Worm (Caenorhabditis elegans): Measurements from ENCODE around the gene F52H3.6.
A peak's percentile ranks its signal among the peaks of the same experiment; 100 is the strongest.

The F52H3.6 gene

ce11 chrII:10028195-10028594 lies at the start of gene F52H3.6:
Gene F52H3.6 (minus strand): TSS chrII:10028422.
- TF ChIP-seq ztf-11 (tag; optimal IDR thresholded peaks at IDR 0.05) (no peak), nhr-76 (tag; optimal IDR thresholded peaks at IDR 0.05) (no peak)

ce11 chrII:10075794-10076193 lies 47.6 kb upstream of the F52H3.6 start:
- no peak for TF ChIP-seq mls-2 (tag; optimal IDR thresholded peaks at IDR 0.05)
- TF ChIP-seq drap-1 (GFP tag; optimal IDR thresholded peaks at IDR 0.05) = no peak
- peak; percentile 87 for TF ChIP-seq hlh-1 (tag; optimal IDR thresholded peaks at IDR 0.05)
- no peak for TF ChIP-seq ceh-39 (tag; optimal IDR thresholded peaks at IDR 0.05)
- no peak for TF ChIP-seq nhr-237 (tag; optimal IDR thresholded peaks at IDR 0.05)
- no peak for TF ChIP-seq nhr-76 (tag; optimal IDR thresholded peaks at IDR 0.05)
- TF ChIP-seq cnd-1 (tag; optimal IDR thresholded peaks at IDR 0.05) = no peak
- TF ChIP-seq mep-1 (tag; optimal IDR thresholded peaks at IDR 0.05) = no peak
- TF ChIP-seq M03D4.4 (tag; optimal IDR thresholded peaks at IDR 0.05) = peak; percentile 45
- no peak for TF ChIP-seq pha-4 (tag; optimal IDR thresholded peaks at IDR 0.05)
- no peak for TF ChIP-seq snpc-4 (tag; optimal IDR thresholded peaks at IDR 0.05)
- peak; percentile 3 for TF ChIP-seq sptf-1 (tag; optimal IDR thresholded peaks at IDR 0.05)

- TF ChIP-seq flh-1 (GFP tag; optimal IDR thresholded peaks at IDR 0.05) (no peak), elt-3 (tag; optimal IDR thresholded peaks at IDR 0.05) (no peak), nhr-2 (tag; optimal IDR thresholded peaks at IDR 0.05) (no peak), nhr-28 (tag; optimal IDR thresholded peaks at IDR 0.05) (no peak), blmp-1 (tag; optimal IDR thresholded peaks at IDR 0.05) (no peak), ceh-83 (GFP tag; optimal IDR thresholded peaks at IDR 0.05) (no peak), lin-32 (GFP tag; optimal IDR thresholded peaks at IDR 0.05) (no peak), pha-4 (tag; optimal IDR thresholded peaks at IDR 0.05) (no peak), drap-1 (GFP tag; optimal IDR thresholded peaks at IDR 0.05) (no peak), unc-120 (tag; optimal IDR thresholded peaks at IDR 0.05; ENCODE audit: poor library complexity, severe bottlenecking) (no peak), ceh-43 (GFP tag; optimal IDR thresholded peaks at IDR 0.05) (no peak), mab-5 (tag; optimal IDR thresholded peaks at IDR 0.05) (no peak), nhr-12 (tag; optimal IDR thresholded peaks at IDR 0.05) (no peak), unc-62 (GFP tag; optimal IDR thresholded peaks at IDR 0.05) (no peak), ztf-11 (tag; optimal IDR thresholded peaks at IDR 0.05) (no peak), mls-2 (tag; optimal IDR thresholded peaks at IDR 0.05) (no peak), nhr-237 (tag; optimal IDR thresholded peaks at IDR 0.05) (no peak), nhr-76 (tag; optimal IDR thresholded peaks at IDR 0.05) (no peak)
These were observed 45.8 kb upstream of the F52H3.6 start for ce11 chrII:10073986-10074385.

ce11 chrII:10067817-10068216 lies 39.6 kb upstream of the F52H3.6 start, which contains the start of gene die-1:
Gene die-1 (minus strand): TSS chrII:10067917.
- TF ChIP-seq nhr-28 (tag; optimal IDR thresholded peaks at IDR 0.05) = no peak
- TF ChIP-seq nhr-76 (tag; optimal IDR thresholded peaks at IDR 0.05) = no peak
- TF ChIP-seq ceh-83 (GFP tag; optimal IDR thresholded peaks at IDR 0.05) = no peak
- no peak for TF ChIP-seq drap-1 (GFP tag; optimal IDR thresholded peaks at IDR 0.05)
- TF ChIP-seq sptf-1 (tag; optimal IDR thresholded peaks at IDR 0.05) = no peak
- no peak for TF ChIP-seq sem-2 (GFP tag; optimal IDR thresholded peaks at IDR 0.05)
- no peak for TF ChIP-seq lin-13 (tag; optimal IDR thresholded peaks at IDR 0.05)
- no peak for TF ChIP-seq blmp-1 (tag; optimal IDR thresholded peaks at IDR 0.05)

ce11 chrII:10065472-10065871 lies 37.2 kb upstream of the F52H3.6 start:
- TF ChIP-seq ces-1 (GFP tag; optimal IDR thresholded peaks at IDR 0.05) (peak; percentile 82), lsy-2 (tag; optimal IDR thresholded peaks at IDR 0.05) (no peak), ceh-83 (GFP tag; optimal IDR thresholded peaks at IDR 0.05) (no peak), mls-2 (tag; optimal IDR thresholded peaks at IDR 0.05) (peak; percentile 83), nhr-2 (tag; optimal IDR thresholded peaks at IDR 0.05) (peak; percentile 20), sptf-1 (tag; optimal IDR thresholded peaks at IDR 0.05) (peak; percentile 68), snpc-4 (tag; optimal IDR thresholded peaks at IDR 0.05) (no peak), ham-2 (GFP tag; optimal IDR thresholded peaks at IDR 0.05) (peak; percentile 28), M03D4.4 (tag; optimal IDR thresholded peaks at IDR 0.05) (peak; percentile 24), unc-120 (tag; optimal IDR thresholded peaks at IDR 0.05; ENCODE audit: poor library complexity, severe bottlenecking) (peak; percentile 39), cnd-1 (tag; optimal IDR thresholded peaks at IDR 0.05) (peak; percentile 84), drap-1 (GFP tag; optimal IDR thresholded peaks at IDR 0.05) (peak; percentile 38)

ce11 chrII:10060508-10060907 lies 32.3 kb upstream of the F52H3.6 start, which contains the start of gene stg-1:
Gene stg-1 (minus strand): TSS chrII:10060660.
- TF ChIP-seq mab-5 (tag; optimal IDR thresholded peaks at IDR 0.05) = no peak
- peak; percentile 66 for TF ChIP-seq ces-1 (GFP tag; optimal IDR thresholded peaks at IDR 0.05)

Measured in whole organism, mixed stage, embryonic.